Worm (Caenorhabditis elegans) whole organism, mixed stage, embryonic: Measurements from ENCODE around the gene srh-79.

ENCODE experiments used
- elt-3 ChIP-seq: fragments of 150-350 bp; optimal IDR thresholded peaks from 2 replicates; lab custom pipeline; 2014; ENCODE audit warnings: missing biosample characterization, missing genetic modification characterization
- mab-5 ChIP-seq: fragments of 150-350 bp; optimal IDR thresholded peaks from 2 replicates; lab custom pipeline; 2014; ENCODE audit warnings: missing biosample characterization, missing genetic modification characterization
- nhr-76 ChIP-seq: sonication (generic microtip); optimal IDR thresholded peaks from 2 replicates; lab custom pipeline; 2017; ENCODE audit warnings: missing biosample characterization, missing genetic modification characterization
- unc-62 ChIP-seq: fragments of 150-350 bp; optimal IDR thresholded peaks from 2 replicates; lab custom pipeline; 2014; ENCODE audit warnings: missing biosample characterization, missing genetic modification reagents, missing genetic modification characterization

DNA sequence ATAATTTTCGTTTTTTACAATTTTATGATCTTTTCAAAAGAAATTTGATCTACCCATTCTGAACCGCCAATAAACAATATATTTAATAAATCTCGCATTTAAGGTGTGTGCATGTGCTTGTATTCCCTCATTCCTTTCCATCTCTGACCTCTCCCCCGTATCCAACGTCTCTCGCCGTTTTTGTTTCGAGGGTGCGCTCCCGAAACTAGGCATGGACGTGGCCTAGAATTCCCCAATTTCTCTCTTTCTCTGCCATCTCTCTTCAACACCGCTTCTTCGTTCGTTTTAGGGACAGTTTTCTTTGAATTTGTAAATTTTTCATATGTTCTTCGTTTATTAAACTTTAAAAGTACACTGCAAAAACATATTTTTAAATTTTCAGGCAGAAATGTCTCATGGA lies 32.0 kb upstream of the srh-79 start, which contains the start of gene F25E5.1:
- TF ChIP-seq elt-3 (tag; lab: Kevin White, UChicago) (no peak), mab-5 (tag; lab: Kevin White, UChicago) (no peak), nhr-76 (tag; lab: Kevin White, UChicago) (no peak), unc-62 (no peak)
